Fruit fly (Drosophila melanogaster) whole organism: ENCODE measurements around the gene CG17764.

Source experiments
- CG8478 ChIP-seq: fragments of >200 bp; optimal IDR thresholded peaks from 2 replicates; lab custom pipeline; 2018; ENCODE audit warnings: inconsistent platforms
- Dll ChIP-seq: fragments of >200 bp; optimal IDR thresholded peaks from 2 replicates; lab custom pipeline; 2017
- EcR ChIP-seq, 2 experiments: fragments of >200 bp; optimal IDR thresholded peaks; 2 replicates each; lab custom pipeline; 2017; ENCODE audit warnings: missing biosample characterization in 2 of 2, missing genetic modification characterization in 2 of 2, missing genetic modification reagents in 2 of 2
- pan ChIP-seq: fragments of >200 bp; optimal IDR thresholded peaks from 2 replicates; lab custom pipeline; 2017
- psq ChIP-seq: fragments of >200 bp; optimal IDR thresholded peaks from 2 replicates; lab custom pipeline; 2017
- usp ChIP-seq: fragments of >200 bp; optimal IDR thresholded peaks from 2 replicates; lab custom pipeline; 2017; ENCODE audit warnings: missing biosample characterization, missing genetic modification characterization, mixed read lengths

Gene CG17764

dm6 chrX:5307317-5307716 is at the start of gene CG17764:
CG17764 (minus strand) TSS chrX:5307417.
- TF ChIP-seq EcR (GFP tag; optimal IDR thresholded peaks at IDR 0.05; lab: Kevin White, UChicago) (no peak), psq (no peak), CG8478 (lab: Kevin White, UChicago) (no peak), pan (lab: Kevin White, UChicago) (no peak), Dll (lab: Kevin White, UChicago) (no peak)

- TF ChIP-seq usp (GFP tag; lab: Kevin White, UChicago): no peak
- TF ChIP-seq EcR (GFP tag; optimal IDR thresholded peaks at IDR 0.05; lab: Kevin White, UChicago): no peak
- TF ChIP-seq psq: no peak
- TF ChIP-seq pan (lab: Kevin White, UChicago): no peak
- no peak for TF ChIP-seq Dll (lab: Kevin White, UChicago)
- no peak for TF ChIP-seq CG8478 (lab: Kevin White, UChicago)
Measured at dm6 chrX:5349899-5350575, 42.8 kb upstream of the CG17764 start.

- TF ChIP-seq psq (no peak), CG8478 (lab: Kevin White, UChicago) (no peak), Dll (lab: Kevin White, UChicago) (peak; percentile 12), EcR (GFP tag; optimal IDR thresholded peaks at IDR 0.05; lab: Kevin White, UChicago) (no peak)
Measured at dm6 chrX:5339970-5340369, 32.8 kb upstream of the CG17764 start, which contains the start of gene SK. SK (plus strand) TSS chrX:5340236.

- no peak for TF ChIP-seq Dll (lab: Kevin White, UChicago)
- no peak for TF ChIP-seq pan (lab: Kevin White, UChicago)
- TF ChIP-seq EcR (GFP tag; optimal IDR thresholded peaks at IDR 0.05; lab: Kevin White, UChicago): no peak
- no peak for TF ChIP-seq usp (GFP tag; lab: Kevin White, UChicago)
- no peak for TF ChIP-seq CG8478 (lab: Kevin White, UChicago)
- no peak for TF ChIP-seq psq
Measured at dm6 chrX:5338435-5338834, 31.2 kb upstream of the CG17764 start.

DNA sequence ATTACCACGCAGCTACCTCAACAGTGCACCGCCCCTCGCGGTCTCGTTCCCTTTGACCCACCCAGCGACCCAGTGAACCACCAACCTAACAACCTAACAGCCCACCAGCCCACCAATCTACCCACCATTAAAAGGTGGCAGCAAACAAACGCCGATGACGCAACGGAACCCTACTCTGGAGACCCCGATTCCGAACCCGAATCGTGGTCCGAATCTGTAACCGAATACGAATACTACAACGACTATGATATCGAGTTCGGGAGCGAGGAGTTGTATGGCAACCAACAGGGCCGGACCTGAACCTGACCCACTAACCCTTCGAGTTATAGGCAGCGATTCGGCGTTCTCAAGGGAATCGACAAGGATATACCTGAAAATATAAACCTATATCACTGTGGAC is 30.1 kb upstream of the CG17764 start:
- no peak for TF ChIP-seq EcR (GFP tag; optimal IDR thresholded peaks at IDR 0.05; lab: Kevin White, UChicago)
- TF ChIP-seq CG8478 (lab: Kevin White, UChicago): no peak
- TF ChIP-seq usp (GFP tag; lab: Kevin White, UChicago): no peak
- TF ChIP-seq Dll (lab: Kevin White, UChicago): no peak
- no peak for TF ChIP-seq psq
- TF ChIP-seq pan (lab: Kevin White, UChicago): no peak

DNA sequence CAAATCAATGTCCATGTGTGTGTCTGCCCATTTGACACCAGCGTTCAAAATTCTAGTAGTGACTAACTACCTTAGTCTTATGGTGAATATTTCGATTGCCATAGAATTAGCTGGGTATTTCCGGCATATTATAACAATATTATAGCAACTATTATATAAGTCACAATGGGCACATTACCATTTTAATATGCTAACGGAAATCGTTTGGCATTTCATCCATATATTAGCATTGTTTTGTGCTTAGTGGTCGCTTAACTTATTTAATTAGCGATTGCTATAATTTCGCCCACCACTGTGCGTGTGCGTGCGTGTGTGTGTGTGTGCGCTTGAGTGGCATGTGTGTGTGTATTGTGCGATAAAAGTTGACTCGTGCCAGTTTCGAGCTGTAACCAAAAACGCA is 29.5 kb upstream of the CG17764 start:
- TF ChIP-seq EcR (GFP tag; optimal IDR thresholded peaks at IDR 0.05; lab: Kevin White, UChicago): no peak
- no peak for TF ChIP-seq CG8478 (lab: Kevin White, UChicago)
- TF ChIP-seq pan (lab: Kevin White, UChicago): no peak
- TF ChIP-seq psq: no peak
- no peak for TF ChIP-seq usp (GFP tag; lab: Kevin White, UChicago)
- no peak for TF ChIP-seq Dll (lab: Kevin White, UChicago)

DNA sequence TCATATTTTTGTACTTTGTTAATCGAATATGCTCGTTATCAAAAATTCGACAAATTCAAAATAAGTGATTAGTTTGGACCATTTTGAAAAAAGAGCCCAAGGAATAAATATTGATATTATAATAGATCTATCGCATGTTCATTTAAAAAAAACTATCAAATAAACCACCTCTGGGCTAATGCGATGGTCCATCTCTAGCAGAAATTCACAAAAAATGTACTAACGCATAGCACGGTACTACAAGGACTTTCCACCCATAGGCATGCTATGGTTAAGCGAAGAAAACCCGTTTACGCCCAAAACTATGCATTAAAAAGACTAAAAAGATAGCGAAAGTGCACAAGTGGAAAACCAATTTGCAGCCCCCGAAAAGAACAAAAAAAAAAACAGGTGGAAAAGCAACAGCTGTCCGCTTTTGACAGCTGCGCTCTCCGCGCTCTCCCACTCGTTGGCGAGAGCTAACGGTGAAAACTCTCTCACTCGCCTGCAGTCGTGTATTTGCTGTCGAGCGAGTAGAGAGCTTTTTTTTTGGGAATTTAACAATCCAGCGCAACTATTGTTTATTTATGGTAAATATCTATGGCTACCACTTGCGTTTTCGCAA is 25.1 kb upstream of the CG17764 start, which contains the start of gene CanB:
CanB (plus strand) TSS at position 241 of the 604 bp plus-strand sequence.
- no peak for TF ChIP-seq pan (lab: Kevin White, UChicago)
- no peak for TF ChIP-seq psq
- no peak for TF ChIP-seq Dll (lab: Kevin White, UChicago)
- no peak for TF ChIP-seq CG8478 (lab: Kevin White, UChicago)
- no peak for TF ChIP-seq usp (GFP tag; lab: Kevin White, UChicago)
- no peak for TF ChIP-seq EcR (GFP tag; optimal IDR thresholded peaks at IDR 0.05; lab: Kevin White, UChicago)

DNA sequence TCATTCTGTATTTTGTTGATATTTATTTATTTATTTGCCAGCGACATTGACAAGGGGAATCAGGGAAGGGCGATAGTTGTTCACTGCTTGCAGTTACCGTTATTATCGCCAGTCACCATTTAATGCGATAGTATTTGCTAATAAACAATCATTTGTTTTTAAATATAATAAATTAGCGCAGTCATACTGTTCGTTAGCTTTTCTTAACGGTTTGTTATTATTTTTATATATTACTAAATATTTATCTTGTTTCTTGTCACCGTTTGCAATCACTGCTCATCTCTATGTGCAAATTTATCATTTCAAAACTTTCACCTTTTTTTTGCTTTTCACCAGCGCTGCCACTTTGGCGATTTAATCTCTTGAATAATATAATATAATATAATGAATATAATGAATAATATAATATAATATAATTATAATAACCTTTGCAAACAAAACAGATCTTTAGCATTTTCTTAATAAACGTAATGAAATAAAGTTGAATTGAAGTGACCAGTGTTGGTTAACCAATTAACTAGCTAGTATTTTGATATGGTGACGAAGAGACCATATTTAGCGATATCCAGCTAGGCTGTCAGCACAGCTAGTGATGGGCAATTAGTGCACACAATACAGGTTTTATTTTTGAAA is 22.2 kb upstream of the CG17764 start, which contains the start of the genes CG3309 and XRCC1:
CG3309 (minus strand) TSS at position 82 of the 633 bp plus-strand sequence.
XRCC1 (plus strand) TSS at position 611 of the 633 bp plus-strand sequence.
- TF ChIP-seq usp (GFP tag; lab: Kevin White, UChicago) (no peak), psq (no peak), CG8478 (lab: Kevin White, UChicago) (no peak), EcR (GFP tag; optimal IDR thresholded peaks at IDR 0.05; lab: Kevin White, UChicago) (no peak), pan (lab: Kevin White, UChicago) (no peak), Dll (lab: Kevin White, UChicago) (no peak)

DNA sequence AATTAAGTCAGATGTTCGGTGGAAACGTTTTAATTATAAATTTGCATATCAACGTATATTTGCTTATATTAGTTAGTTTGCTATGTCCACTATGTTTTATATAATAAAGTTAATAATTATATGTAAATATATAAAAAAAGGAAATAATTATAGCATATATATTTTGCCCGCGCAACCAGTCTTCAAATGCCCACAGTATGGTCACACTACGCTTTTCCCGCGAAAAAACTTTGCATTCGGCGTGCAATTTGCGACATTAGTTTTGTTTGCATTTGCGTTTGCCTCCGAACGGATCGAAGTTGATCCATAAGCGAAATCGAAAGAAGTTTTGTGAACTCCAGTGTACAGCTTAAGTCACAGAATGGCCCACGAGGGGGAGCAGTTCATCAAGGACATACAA is 16.4 kb upstream of the CG17764 start, which contains the start of gene Mcm3:
Mcm3 (plus strand) TSS at position 220 of the 400 bp plus-strand sequence.
- TF ChIP-seq CG8478 (lab: Kevin White, UChicago): no peak
- TF ChIP-seq pan (lab: Kevin White, UChicago): no peak
- TF ChIP-seq psq: no peak
- TF ChIP-seq Dll (lab: Kevin White, UChicago): no peak
- no peak for TF ChIP-seq EcR (GFP tag; optimal IDR thresholded peaks at IDR 0.05; lab: Kevin White, UChicago)
- TF ChIP-seq usp (GFP tag; lab: Kevin White, UChicago): no peak

dm6 chrX:5322459-5322883 is 15.3 kb upstream of the CG17764 start, which contains the start of gene Rnp4F:
Rnp4F (minus strand) TSS chrX:5322696.
- no peak for TF ChIP-seq EcR (GFP tag; optimal IDR thresholded peaks at IDR 0.05; lab: Kevin White, UChicago)

DNA sequence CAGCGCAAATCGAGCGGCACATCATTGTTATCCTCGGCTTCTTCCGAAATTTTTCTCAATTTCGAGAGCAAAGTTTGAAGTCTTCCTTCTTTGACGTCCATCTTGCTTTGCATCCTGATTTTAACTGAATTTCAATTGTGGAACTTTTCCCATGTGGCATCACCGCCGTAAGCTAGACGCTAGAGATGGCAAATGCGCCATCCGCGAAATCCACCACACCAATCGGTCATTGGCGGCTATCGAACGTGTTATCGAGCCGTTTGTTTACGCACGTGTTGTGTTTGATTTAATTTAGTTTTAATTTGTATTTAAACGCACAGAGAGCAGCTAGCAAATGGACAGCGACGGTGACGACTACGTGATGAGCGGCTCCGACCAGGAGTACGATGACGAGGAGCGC is 10.0 kb upstream of the CG17764 start, which contains the start of the genes CG15930 and Sas10:
CG15930 (minus strand) TSS at position 126 of the 400 bp plus-strand sequence.
Sas10 (plus strand) TSS at position 240 of the 400 bp plus-strand sequence.
- TF ChIP-seq CG8478 (lab: Kevin White, UChicago) (no peak), Dll (lab: Kevin White, UChicago) (no peak), usp (GFP tag; lab: Kevin White, UChicago) (no peak)
